Worm (Caenorhabditis elegans): Measurements from ENCODE around the gene str-254.

DNA sequence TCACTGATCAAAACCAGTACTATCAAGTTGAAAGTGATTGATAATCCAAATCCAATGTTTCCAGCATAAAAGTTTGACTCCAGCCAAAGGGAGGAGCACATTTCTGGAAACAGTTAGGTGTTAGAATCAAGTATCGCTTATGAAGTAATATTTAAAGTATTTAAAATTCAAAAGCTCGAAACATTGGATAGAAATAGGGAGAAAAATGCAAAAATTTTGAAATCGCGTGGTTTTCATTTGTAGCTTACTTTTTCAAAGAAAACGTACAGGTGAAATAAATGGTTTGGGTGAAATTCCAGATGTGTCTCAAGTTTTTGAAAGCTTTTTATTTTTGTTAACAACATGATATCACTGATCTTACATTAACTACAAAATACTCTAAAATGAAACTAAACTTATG, 15.8 kb upstream of the str-254 start, which contains the start of gene str-111:
- no peak for TF ChIP-seq unc-62 (GFP tag; optimal IDR thresholded peaks at IDR 0.05)
- no peak for TF ChIP-seq nhr-12 (tag; optimal IDR thresholded peaks at IDR 0.05)
- TF ChIP-seq sptf-1 (tag; optimal IDR thresholded peaks at IDR 0.05), result no peak
- TF ChIP-seq unc-120 (tag; optimal IDR thresholded peaks at IDR 0.05; ENCODE audit: poor library complexity, severe bottlenecking), result no peak
- no peak for TF ChIP-seq nhr-28 (tag; optimal IDR thresholded peaks at IDR 0.05)
- no peak for TF ChIP-seq tbx-8 (GFP tag; optimal IDR thresholded peaks at IDR 0.05)
- TF ChIP-seq ceh-83 (GFP tag; optimal IDR thresholded peaks at IDR 0.05), result no peak
- no peak for TF ChIP-seq nhr-237 (tag; optimal IDR thresholded peaks at IDR 0.05)
- TF ChIP-seq ceh-39 (tag; optimal IDR thresholded peaks at IDR 0.05), result no peak
- no peak for TF ChIP-seq mep-1 (tag; optimal IDR thresholded peaks at IDR 0.05)
- no peak for TF ChIP-seq lin-13 (tag; optimal IDR thresholded peaks at IDR 0.05)
